Worm (Caenorhabditis elegans) whole organism, mixed stage, embryonic: ENCODE measurements around the gene glb-15.

ENCODE experiments used
- ceh-83 ChIP-seq: fragments of 200-800 bp; sonication (Bioruptor generic); optimal IDR thresholded peaks from 2 replicates; lab custom pipeline; 2018; ENCODE audit warnings: mild to moderate bottlenecking, missing genetic modification characterization, missing compliant biosample characterization
- elt-1 ChIP-seq: sonication (generic microtip); optimal IDR thresholded peaks from 2 replicates; lab custom pipeline; 2017; ENCODE audit warnings: missing genetic modification characterization, mild to moderate bottlenecking, missing compliant biosample characterization, antibody characterized with exemption, moderate library complexity, borderline replicate concordance; ENCODE audit not compliant: insufficient read depth
- hlh-1 ChIP-seq: fragments of 150-350 bp; optimal IDR thresholded peaks from 2 replicates; lab custom pipeline; 2014; ENCODE audit warnings: missing biosample characterization, missing genetic modification reagents, missing genetic modification characterization
- lsy-2 ChIP-seq: fragments of 150-350 bp; optimal IDR thresholded peaks from 2 replicates; lab custom pipeline; 2014; ENCODE audit warnings: missing biosample characterization, missing genetic modification characterization
- mab-5 ChIP-seq: fragments of 150-350 bp; optimal IDR thresholded peaks from 2 replicates; lab custom pipeline; 2014; ENCODE audit warnings: missing biosample characterization, missing genetic modification characterization
- mep-1 ChIP-seq: fragments of 150-350 bp; optimal IDR thresholded peaks from 2 replicates; lab custom pipeline; 2017; ENCODE audit warnings: missing biosample characterization, missing genetic modification reagents, missing genetic modification characterization, inconsistent platforms
- nhr-76 ChIP-seq: sonication (generic microtip); optimal IDR thresholded peaks from 2 replicates; lab custom pipeline; 2017; ENCODE audit warnings: missing biosample characterization, missing genetic modification characterization
- pha-4 ChIP-seq: fragments of 150-350 bp; optimal IDR thresholded peaks from 2 replicates; lab custom pipeline; 2018; ENCODE audit warnings: missing biosample characterization, missing genetic modification reagents, missing genetic modification characterization
- sem-2 ChIP-seq: fragments of 200-800 bp; sonication (Bioruptor generic); optimal IDR thresholded peaks from 2 replicates; lab custom pipeline; 2018; ENCODE audit warnings: mild to moderate bottlenecking, missing genetic modification characterization, missing compliant biosample characterization
- snpc-4 ChIP-seq: fragments of 150-350 bp; optimal IDR thresholded peaks from 2 replicates; lab custom pipeline; 2014; ENCODE audit warnings: missing biosample characterization, missing genetic modification characterization
- unc-39 ChIP-seq: fragments of 150-350 bp; optimal IDR thresholded peaks from 2 replicates; lab custom pipeline; 2014; ENCODE audit warnings: missing biosample characterization, missing genetic modification characterization

DNA sequence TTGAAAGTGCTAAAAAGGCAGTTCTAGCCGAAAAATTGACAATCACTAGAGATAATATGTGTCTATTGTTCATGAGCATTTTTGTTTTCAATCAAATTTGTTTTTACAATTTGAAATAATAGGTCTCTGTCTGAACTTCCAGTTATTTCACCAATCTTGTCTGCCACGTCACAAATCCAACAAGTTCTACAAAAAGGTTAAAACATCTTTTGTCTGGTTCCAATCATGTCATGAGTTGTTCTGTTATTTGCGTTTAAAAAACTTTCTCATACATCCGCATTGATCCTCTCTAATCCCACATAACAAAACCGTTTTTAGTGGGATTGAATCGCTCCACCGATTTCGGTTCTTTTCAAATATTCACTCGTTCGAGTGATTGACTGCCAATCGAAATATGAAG lies 17.3 kb downstream of the glb-15 start, which contains the start of gene F35B12.9:
- TF ChIP-seq nhr-76 (no peak), mab-5 (tag; lab: Kevin White, UChicago) (no peak), mep-1 (no peak), ceh-83 (no peak), lsy-2 (tag; lab: Kevin White, UChicago) (no peak), hlh-1 (tag; lab: Kevin White, UChicago) (no peak), pha-4 (tag; lab: Kevin White, UChicago) (no peak), sem-2 (GFP tag; lab: Kevin White, UChicago) (no peak), snpc-4 (tag; lab: Kevin White, UChicago) (no peak), elt-1 (no peak), unc-39 (tag; lab: Kevin White, UChicago) (no peak)
